Fruit fly (Drosophila melanogaster) whole organism, embryonic: ENCODE data around the gene Ekar.

ENCODE experiments used
- Antp ChIP-seq: fragments of 200-800 bp; sonication (Bioruptor generic); optimal IDR thresholded peaks from 3 replicates; lab custom pipeline; 2016; ENCODE audit warnings: missing biosample characterization, missing genetic modification characterization
- Asciz ChIP-seq: fragments of 200-800 bp; sonication (Bioruptor generic); optimal IDR thresholded peaks from 2 replicates; lab custom pipeline; 2017; ENCODE audit warnings: missing biosample characterization, mild to moderate bottlenecking, missing genetic modification characterization, missing genetic modification reagents
- Awh ChIP-seq: fragments of 200-800 bp; sonication (Bioruptor generic); IDR thresholded peaks from 2 replicates; pipeline ENCODE4, ENCODE4 v1.3.6; 2022; ENCODE audit warnings: missing biosample characterization, missing genetic modification characterization
- CG10147 ChIP-seq: fragments of 200-800 bp; sonication (Bioruptor generic); optimal IDR thresholded peaks from 2 replicates; lab custom pipeline; 2019; ENCODE audit warnings: missing biosample characterization, mild to moderate bottlenecking, missing genetic modification characterization, moderate library complexity
- CG11398 ChIP-seq: fragments of 200-800 bp; sonication (Bioruptor generic); optimal IDR thresholded peaks from 2 replicates; lab custom pipeline; 2016; ENCODE audit warnings: missing biosample characterization, missing genetic modification characterization
- CG14014 ChIP-seq: fragments of 200-800 bp; sonication (Bioruptor generic); IDR thresholded peaks from 2 replicates; pipeline ENCODE4 v1.3.6; 2022; ENCODE audit warnings: missing biosample characterization, missing genetic modification characterization
- CG1647 ChIP-seq: fragments of 200-800 bp; sonication (Bioruptor generic); optimal IDR thresholded peaks from 3 replicates; lab custom pipeline; 2016; ENCODE audit warnings: missing biosample characterization, missing genetic modification characterization
- CG18619 ChIP-seq: fragments of 200-800 bp; sonication (Bioruptor generic); optimal IDR thresholded peaks from 3 replicates; lab custom pipeline; 2017; ENCODE audit warnings: missing biosample characterization, mild to moderate bottlenecking, missing genetic modification characterization
- CG2116 ChIP-seq: fragments of 200-800 bp; sonication (Bioruptor generic); optimal IDR thresholded peaks from 3 replicates; lab custom pipeline; 2018; ENCODE audit warnings: missing biosample characterization, mild to moderate bottlenecking, missing genetic modification characterization
- CG2875 ChIP-seq: fragments of 200-800 bp; sonication (Bioruptor generic); optimal IDR thresholded peaks from 2 replicates; lab custom pipeline; 2017; ENCODE audit warnings: missing biosample characterization, mild to moderate bottlenecking, missing genetic modification characterization, missing genetic modification reagents
- CG31224 ChIP-seq: fragments of 200-800 bp; sonication (Bioruptor generic); IDR thresholded peaks from 2 replicates; pipeline ENCODE4 v1.3.6; 2022; ENCODE audit warnings: missing biosample characterization, missing genetic modification characterization
- CG31388 ChIP-seq: fragments of 200-800 bp; sonication (Bioruptor generic); optimal IDR thresholded peaks from 2 replicates; lab custom pipeline; 2016; ENCODE audit warnings: missing biosample characterization, missing genetic modification characterization
- CG34376 ChIP-seq: fragments of 200-800 bp; sonication (Bioruptor generic); optimal IDR thresholded peaks from 2 replicates; lab custom pipeline; 2018; ENCODE audit warnings: missing biosample characterization, mild to moderate bottlenecking, missing genetic modification characterization
- CG3838 ChIP-seq: fragments of 200-800 bp; sonication (Bioruptor generic); optimal IDR thresholded peaks from 3 replicates; lab custom pipeline; 2016; ENCODE audit warnings: missing biosample characterization, missing genetic modification characterization
- CG42726 ChIP-seq: fragments of 200-800 bp; sonication (Bioruptor generic); IDR thresholded peaks from 2 replicates; pipeline ENCODE4 v1.3.6; 2022; ENCODE audit warnings: missing biosample characterization, missing genetic modification characterization; ENCODE audit not compliant: partially characterized antibody
- CG6254 ChIP-seq: fragments of 200-800 bp; sonication (Bioruptor generic); optimal IDR thresholded peaks from 3 replicates; lab custom pipeline; 2017; ENCODE audit warnings: mild to moderate bottlenecking, missing biosample characterization, missing genetic modification reagents, missing genetic modification characterization
- CG6272 ChIP-seq: fragments of 200-800 bp; sonication (Bioruptor generic); IDR thresholded peaks from 2 replicates; pipeline ENCODE4 v1.3.6; 2022; ENCODE audit warnings: missing biosample characterization, missing genetic modification characterization
- CG7963 ChIP-seq: fragments of 200-800 bp; sonication (Bioruptor generic); IDR thresholded peaks from 3 replicates; pipeline ENCODE4 v1.3.6; 2022; ENCODE audit warnings: missing biosample characterization, missing genetic modification characterization; ENCODE audit not compliant: partially characterized antibody
- CG8359 ChIP-seq: fragments of 200-800 bp; sonication (Bioruptor generic); optimal IDR thresholded peaks from 2 replicates; lab custom pipeline; 2017; ENCODE audit warnings: missing biosample characterization, mild to moderate bottlenecking, missing genetic modification characterization, borderline replicate concordance
- CHES-1-like ChIP-seq: fragments of 200-800 bp; sonication (Bioruptor generic); optimal IDR thresholded peaks from 2 replicates; lab custom pipeline; 2016; ENCODE audit warnings: missing biosample characterization, missing genetic modification characterization
- D19B ChIP-seq: fragments of 200-800 bp; sonication (Bioruptor generic); optimal IDR thresholded peaks from 2 replicates; lab custom pipeline; 2017; ENCODE audit warnings: missing biosample characterization, mild to moderate bottlenecking, missing genetic modification characterization
- Dad ChIP-seq: fragments of 200-800 bp; sonication (Bioruptor generic); optimal IDR thresholded peaks from 3 replicates; lab custom pipeline; 2016; ENCODE audit warnings: missing biosample characterization, missing genetic modification characterization
- Ets65A ChIP-seq: fragments of 200-800 bp; sonication (Bioruptor generic); peaks from one replicate; lab custom pipeline; 2016; ENCODE audit warnings: missing biosample characterization, missing genetic modification characterization
- HLH3B ChIP-seq: fragments of 200-800 bp; sonication (Bioruptor generic); IDR thresholded peaks from 2 replicates; pipeline ENCODE4 v1.3.6; 2022; ENCODE audit warnings: missing biosample characterization, missing genetic modification characterization
- HLH54F ChIP-seq: fragments of 200-800 bp; sonication (Bioruptor generic); optimal IDR thresholded peaks from 3 replicates; lab custom pipeline; 2016; ENCODE audit warnings: missing biosample characterization, missing genetic modification characterization
- Hmr ChIP-seq: fragments of 200-800 bp; sonication (Bioruptor generic); optimal IDR thresholded peaks from 3 replicates; lab custom pipeline; 2017; ENCODE audit warnings: mild to moderate bottlenecking, missing biosample characterization, missing genetic modification reagents, missing genetic modification characterization
- NK7.1 ChIP-seq: fragments of 200-800 bp; sonication (Bioruptor generic); optimal IDR thresholded peaks from 3 replicates; lab custom pipeline; 2016; ENCODE audit warnings: missing biosample characterization, missing genetic modification characterization
- NfI ChIP-seq: fragments of 200-800 bp; sonication (Bioruptor generic); optimal IDR thresholded peaks from 3 replicates; lab custom pipeline; 2018; ENCODE audit warnings: missing biosample characterization, mild to moderate bottlenecking, missing genetic modification characterization, moderate library complexity
- Poxn ChIP-seq: fragments of 200-800 bp; sonication (Bioruptor generic); IDR thresholded peaks from 2 replicates; pipeline ENCODE4 v1.3.6; 2022; ENCODE audit warnings: missing biosample characterization, missing genetic modification characterization
- Sox100B ChIP-seq: fragments of 200-800 bp; sonication (Bioruptor generic); optimal IDR thresholded peaks from 3 replicates; lab custom pipeline; 2018; ENCODE audit warnings: missing biosample characterization, mild to moderate bottlenecking, missing genetic modification characterization
- Trl ChIP-seq, 3 experiments: fragments of >200 bp in 2 of 3; fragments of 200-800 bp in 1 of 3; sonication (Bioruptor generic) in 1 of 3; optimal IDR thresholded peaks; 2 replicates in 1 of 3; 3 replicates in 2 of 3; lab custom pipeline; 2016 to 2017; ENCODE audit warnings: missing biosample characterization in 1 of 3, missing genetic modification characterization in 1 of 3
- Xrp1 ChIP-seq: fragments of 200-800 bp; sonication (Bioruptor generic); IDR thresholded peaks from 2 replicates; pipeline ENCODE4 v1.3.6; 2022; ENCODE audit warnings: missing biosample characterization, missing genetic modification characterization
- ab ChIP-seq: fragments of 200-800 bp; sonication (Bioruptor generic); optimal IDR thresholded peaks from 2 replicates; lab custom pipeline; 2016; ENCODE audit warnings: missing biosample characterization, missing genetic modification characterization
- amos ChIP-seq: fragments of 200-800 bp; sonication (Bioruptor generic); IDR thresholded peaks from 2 replicates; pipeline ENCODE4 v1.3.6; 2022; ENCODE audit warnings: missing biosample characterization, missing genetic modification characterization; ENCODE audit not compliant: partially characterized antibody
- crp ChIP-seq, 2 experiments: fragments of 200-800 bp; sonication (Bioruptor generic); optimal IDR thresholded peaks; 2 replicates in 1 of 2; 3 replicates in 1 of 2; lab custom pipeline; 2017; ENCODE audit warnings: missing biosample characterization in 2 of 2, missing genetic modification characterization in 2 of 2, mild to moderate bottlenecking in 1 of 2, moderate library complexity in 1 of 2
- dati ChIP-seq: fragments of 200-800 bp; sonication (Bioruptor generic); IDR thresholded peaks from 2 replicates; pipeline ENCODE4 v1.3.6; 2022; ENCODE audit warnings: missing biosample characterization, missing genetic modification characterization
- gfzf ChIP-seq: fragments of 200-800 bp; sonication (Bioruptor generic); optimal IDR thresholded peaks from 2 replicates; lab custom pipeline; 2016; ENCODE audit warnings: missing biosample characterization, mild to moderate bottlenecking, missing genetic modification characterization, moderate library complexity
- kay ChIP-seq: fragments of 200-800 bp; sonication (Bioruptor generic); optimal IDR thresholded peaks from 2 replicates; lab custom pipeline; 2016; ENCODE audit warnings: missing biosample characterization, missing genetic modification characterization
- klu ChIP-seq: fragments of 200-800 bp; sonication (Bioruptor generic); IDR thresholded peaks from 2 replicates; pipeline ENCODE4 v1.3.6; 2022; ENCODE audit warnings: missing biosample characterization, missing genetic modification characterization
- lbe ChIP-seq: fragments of 200-800 bp; sonication (Bioruptor generic); optimal IDR thresholded peaks from 2 replicates; lab custom pipeline; 2016; ENCODE audit warnings: missing biosample characterization, mild to moderate bottlenecking, missing genetic modification characterization
- mam ChIP-seq: fragments of 200-800 bp; sonication (Bioruptor generic); optimal IDR thresholded peaks from 3 replicates; lab custom pipeline; 2016; ENCODE audit warnings: missing biosample characterization, missing genetic modification characterization
- psq ChIP-seq: fragments of 200-800 bp; sonication (Bioruptor generic); optimal IDR thresholded peaks from 2 replicates; lab custom pipeline; 2017; ENCODE audit warnings: missing biosample characterization, missing genetic modification characterization
- pum ChIP-seq: fragments of 200-800 bp; sonication (Bioruptor generic); optimal IDR thresholded peaks from 2 replicates; lab custom pipeline; 2016; ENCODE audit warnings: missing biosample characterization, missing genetic modification characterization
- row ChIP-seq: fragments of 200-800 bp; sonication (Bioruptor generic); IDR thresholded peaks from 3 replicates; pipeline ENCODE4 v1.3.6; 2022; ENCODE audit warnings: missing biosample characterization, missing genetic modification characterization
- sens ChIP-seq: fragments of 200-800 bp; sonication (Bioruptor generic); peaks from one replicate; lab custom pipeline; 2016; ENCODE audit warnings: missing biosample characterization, missing genetic modification characterization
- shn ChIP-seq: fragments of 200-800 bp; sonication (Bioruptor generic); optimal IDR thresholded peaks from 3 replicates; lab custom pipeline; 2016; ENCODE audit warnings: missing biosample characterization, missing genetic modification characterization
- sob ChIP-seq: fragments of 200-800 bp; sonication (Bioruptor generic); IDR thresholded peaks from 2 replicates; pipeline ENCODE4 v1.3.6; 2022; ENCODE audit warnings: missing biosample characterization, missing genetic modification characterization
- zen2 ChIP-seq: fragments of 200-800 bp; sonication (Bioruptor generic); IDR thresholded peaks from 3 replicates; pipeline ENCODE4 v1.3.6; 2022; ENCODE audit warnings: missing biosample characterization, missing genetic modification characterization; ENCODE audit not compliant: partially characterized antibody

The Ekar gene

dm6 chr4:659884-660846, 13.8 kb upstream of the Ekar start, which contains the start of gene gw (continued):
- peak; percentile 68; the same call in 1 of the 2 replicates for TF ChIP-seq HLH3B (GFP tag; lab: Robert Waterston, UW)
- peak; percentile 66 for TF ChIP-seq psq
- TF ChIP-seq Asciz (GFP tag; lab: Kevin White, UChicago): peak; percentile 61
- TF ChIP-seq mam (GFP tag; lab: Kevin White, UChicago): peak; percentile 75
- peak; percentile 80 for TF ChIP-seq sob (GFP tag; lab: Robert Waterston, UW)
- TF ChIP-seq kay (GFP tag; lab: Kevin White, UChicago): peak; percentile 66
- TF ChIP-seq CG3838 (GFP tag; lab: Kevin White, UChicago): no peak
- peak; percentile 87 for TF ChIP-seq CG34376 (GFP tag; lab: Kevin White, UChicago)
- no peak for TF ChIP-seq CG6272
- TF ChIP-seq CG7963 (GFP tag; lab: Robert Waterston, UW): no peak; the same call in 2 of the 3 replicates
- peak; percentile 36 for TF ChIP-seq D19B (GFP tag; lab: Kevin White, UChicago)
- TF ChIP-seq CG42726 (GFP tag; lab: Robert Waterston, UW): no peak; the same call in 1 of the 2 replicates
- TF ChIP-seq CG10147 (GFP tag; lab: Kevin White, UChicago): peak; percentile 70
- peak; percentile 11 for TF ChIP-seq CG8359 (GFP tag; lab: Kevin White, UChicago)
- peak; percentile 81; the same call in 1 of the 2 replicates for TF ChIP-seq amos (GFP tag; lab: Robert Waterston, UW)
- TF ChIP-seq dati (GFP tag; lab: Robert Waterston, UW): no peak
- TF ChIP-seq Dad (GFP tag; lab: Kevin White, UChicago): peak; percentile 25
- peak; percentile 97 for TF ChIP-seq sens (GFP tag; lab: Kevin White, UChicago)
- TF ChIP-seq zen2: no peak
- peak; percentile 73 for TF ChIP-seq HLH54F (GFP tag; lab: Kevin White, UChicago)
- TF ChIP-seq Antp (GFP tag; lab: Kevin White, UChicago): peak; percentile 76
- TF ChIP-seq CG31388 (GFP tag; lab: Kevin White, UChicago): peak; percentile 39
- TF ChIP-seq CG14014 (GFP tag; lab: Robert Waterston, UW): peak; percentile 65
- TF ChIP-seq CG6254 (GFP tag; lab: Kevin White, UChicago): peak; percentile 46
- TF ChIP-seq Ets65A (GFP tag; lab: Kevin White, UChicago): peak; percentile 92
- peak; percentile 61 for TF ChIP-seq CG11398 (GFP tag; lab: Kevin White, UChicago)
- peak; percentile 83 for TF ChIP-seq Sox100B (GFP tag; lab: Kevin White, UChicago)
- peak; percentile 42 for TF ChIP-seq gfzf (GFP tag; lab: Kevin White, UChicago)
- no peak; the same call in 1 of the 2 replicates for TF ChIP-seq Awh
- TF ChIP-seq Hmr (GFP tag; lab: Kevin White, UChicago): no peak
- TF ChIP-seq NfI (GFP tag; lab: Kevin White, UChicago): no peak
- TF ChIP-seq lbe: peak; percentile 75
- TF ChIP-seq CG31224 (GFP tag; lab: Robert Waterston, UW): no peak; the same call in 1 of the 2 replicates
- TF ChIP-seq Trl (optimal IDR thresholded peaks at IDR 0.05; lab: Kevin White, UChicago): no peak
- TF ChIP-seq Trl (GFP tag; optimal IDR thresholded peaks at IDR 0.05; lab: Kevin White, UChicago): peak; percentile 84
- TF ChIP-seq CHES-1-like (GFP tag; lab: Kevin White, UChicago): peak; percentile 75
- TF ChIP-seq shn: peak; percentile 80
- TF ChIP-seq NK7.1 (GFP tag; lab: Kevin White, UChicago): peak; percentile 48
- TF ChIP-seq Poxn: no peak
- peak; percentile 80 for TF ChIP-seq Xrp1 (GFP tag; lab: Robert Waterston, UW)
- peak; percentile 11 for TF ChIP-seq ab (GFP tag; lab: Kevin White, UChicago)
- TF ChIP-seq row (GFP tag; lab: Robert Waterston, UW): peak; percentile 87
- TF ChIP-seq CG18619: peak; percentile 81
- peak; percentile 77 for TF ChIP-seq CG1647 (GFP tag; lab: Kevin White, UChicago)
- TF ChIP-seq crp (GFP tag; optimal IDR thresholded peaks at IDR 0.05; lab: Kevin White, UChicago): peak in 1 of 2 experiments; percentile 54
- peak; percentile 65 for TF ChIP-seq CG2875 (GFP tag; lab: Kevin White, UChicago)
- TF ChIP-seq pum (GFP tag; lab: Kevin White, UChicago): peak; percentile 58
- TF ChIP-seq CG2116 (GFP tag; lab: Kevin White, UChicago): peak; percentile 63
- no peak for TF ChIP-seq klu
